Worm (Caenorhabditis elegans): ENCODE measurements around the gene nlr-1.

- no peak for TF ChIP-seq tbx-2 (tag; optimal IDR thresholded peaks at IDR 0.05)
- TF ChIP-seq elt-2 (tag; optimal IDR thresholded peaks at IDR 0.05): no peak
- no peak for TF ChIP-seq ama-1 (optimal IDR thresholded peaks at IDR 0.05)
- no peak for TF ChIP-seq nhr-67 (tag; optimal IDR thresholded peaks at IDR 0.05)
- TF ChIP-seq unc-39 (tag; optimal IDR thresholded peaks at IDR 0.05): no peak
- no peak for TF ChIP-seq nhr-77 (tag; optimal IDR thresholded peaks at IDR 0.05)
- TF ChIP-seq lin-39 (tag; optimal IDR thresholded peaks at IDR 0.05): no peak
Measured at ce11 chrIV:12129204-12129603, 48.9 kb downstream of the nlr-1 start, which contains the start of gene lin-24.

Measured in whole organism, L3 larva.